Worm (Caenorhabditis elegans) whole organism, mixed stage, embryonic: Measurements from ENCODE around the gene spig-5.

Experiments used
- flh-1 ChIP-seq: fragments of 200-800 bp; sonication (Bioruptor generic); optimal IDR thresholded peaks from 2 replicates; lab custom pipeline; 2018; ENCODE audit warnings: mild to moderate bottlenecking, missing genetic modification characterization, moderate library complexity, missing compliant biosample characterization
- lin-32 ChIP-seq: fragments of 200-800 bp; sonication (Bioruptor generic); optimal IDR thresholded peaks from 2 replicates; lab custom pipeline; 2018; ENCODE audit warnings: mild to moderate bottlenecking, missing genetic modification characterization, missing compliant biosample characterization
- lsy-2 ChIP-seq: fragments of 150-350 bp; optimal IDR thresholded peaks from 2 replicates; lab custom pipeline; 2014; ENCODE audit warnings: missing biosample characterization, missing genetic modification characterization
- mab-5 ChIP-seq: fragments of 150-350 bp; optimal IDR thresholded peaks from 2 replicates; lab custom pipeline; 2014; ENCODE audit warnings: missing biosample characterization, missing genetic modification characterization
- nhr-237 ChIP-seq: fragments of 150-350 bp; optimal IDR thresholded peaks from 2 replicates; lab custom pipeline; 2014; ENCODE audit warnings: missing biosample characterization, missing genetic modification characterization
- ztf-11 ChIP-seq: fragments of 150-350 bp; optimal IDR thresholded peaks from 2 replicates; lab custom pipeline; 2014; ENCODE audit warnings: missing biosample characterization, missing genetic modification characterization

DNA sequence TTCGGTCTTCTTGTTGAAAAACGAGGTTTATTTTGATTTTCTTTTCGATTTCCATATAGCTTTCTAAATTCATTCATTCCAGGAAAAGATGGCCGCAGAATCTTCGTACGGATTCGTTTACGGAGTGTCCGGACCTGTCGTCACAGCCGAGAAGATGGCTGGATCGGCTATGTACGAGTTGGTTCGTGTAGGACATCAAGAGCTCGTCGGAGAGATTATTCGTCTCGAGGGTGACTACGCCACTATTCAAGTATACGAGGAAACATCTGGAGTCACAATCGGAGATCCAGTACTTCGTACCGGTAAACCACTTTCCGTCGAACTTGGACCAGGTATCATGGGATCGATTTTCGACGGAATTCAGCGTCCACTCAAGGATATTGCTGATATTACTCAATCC is 43.4 kb downstream of the spig-5 start, which contains the start of gene vha-13:
- TF ChIP-seq lsy-2: no peak
- no peak for TF ChIP-seq ztf-11
- no peak for TF ChIP-seq nhr-237
- no peak for TF ChIP-seq lin-32 (GFP tag; lab: Kevin White, UChicago)
- no peak for TF ChIP-seq flh-1 (GFP tag; lab: Kevin White, UChicago)
- TF ChIP-seq mab-5 (tag; lab: Kevin White, UChicago): no peak
